Worm (Caenorhabditis elegans) whole organism, L2 larva: ENCODE measurements around the gene C01G10.1.

Source experiments
- C34F6.9 ChIP-seq: fragments of 150-350 bp; optimal IDR thresholded peaks from 2 replicates; lab custom pipeline; 2014; ENCODE audit warnings: missing biosample characterization, missing genetic modification characterization
- dmd-4 ChIP-seq: sonication (generic microtip); optimal IDR thresholded peaks from 2 replicates; lab custom pipeline; 2017; ENCODE audit warnings: missing biosample characterization, missing genetic modification characterization
- mab-5 ChIP-seq: fragments of 150-350 bp; optimal IDR thresholded peaks from 2 replicates; lab custom pipeline; 2014; ENCODE audit warnings: missing biosample characterization, missing genetic modification characterization
- nhr-12 ChIP-seq: fragments of 150-350 bp; optimal IDR thresholded peaks from 2 replicates; lab custom pipeline; 2014; ENCODE audit warnings: missing biosample characterization, missing genetic modification characterization
- nhr-6 ChIP-seq: fragments of 150-350 bp; optimal IDR thresholded peaks from 2 replicates; lab custom pipeline; 2014; ENCODE audit warnings: missing biosample characterization, missing genetic modification characterization
- unc-62 ChIP-seq: fragments of 150-350 bp; optimal IDR thresholded peaks from 2 replicates; lab custom pipeline; 2014; ENCODE audit warnings: missing biosample characterization, missing genetic modification reagents, missing genetic modification characterization
- ztf-4 ChIP-seq: fragments of 150-350 bp; optimal IDR thresholded peaks from 2 replicates; lab custom pipeline; 2014; ENCODE audit warnings: missing biosample characterization, missing genetic modification characterization

- TF ChIP-seq nhr-12 (tag; lab: Kevin White, UChicago) (no peak), unc-62 (GFP tag; lab: Kevin White, UChicago) (no peak), nhr-6 (tag; lab: Kevin White, UChicago) (no peak), C34F6.9 (tag; lab: Kevin White, UChicago) (no peak), mab-5 (tag; lab: Kevin White, UChicago) (no peak), ztf-4 (tag; lab: Kevin White, UChicago) (no peak), dmd-4 (no peak)
Observed at ce11 chrV:15055873-15056272, 43.7 kb upstream of the C01G10.1 start, which contains the start of gene C25D7.16.
